Fruit fly (Drosophila melanogaster): ENCODE measurements around the gene CG7632.

Gene CG7632

DNA sequence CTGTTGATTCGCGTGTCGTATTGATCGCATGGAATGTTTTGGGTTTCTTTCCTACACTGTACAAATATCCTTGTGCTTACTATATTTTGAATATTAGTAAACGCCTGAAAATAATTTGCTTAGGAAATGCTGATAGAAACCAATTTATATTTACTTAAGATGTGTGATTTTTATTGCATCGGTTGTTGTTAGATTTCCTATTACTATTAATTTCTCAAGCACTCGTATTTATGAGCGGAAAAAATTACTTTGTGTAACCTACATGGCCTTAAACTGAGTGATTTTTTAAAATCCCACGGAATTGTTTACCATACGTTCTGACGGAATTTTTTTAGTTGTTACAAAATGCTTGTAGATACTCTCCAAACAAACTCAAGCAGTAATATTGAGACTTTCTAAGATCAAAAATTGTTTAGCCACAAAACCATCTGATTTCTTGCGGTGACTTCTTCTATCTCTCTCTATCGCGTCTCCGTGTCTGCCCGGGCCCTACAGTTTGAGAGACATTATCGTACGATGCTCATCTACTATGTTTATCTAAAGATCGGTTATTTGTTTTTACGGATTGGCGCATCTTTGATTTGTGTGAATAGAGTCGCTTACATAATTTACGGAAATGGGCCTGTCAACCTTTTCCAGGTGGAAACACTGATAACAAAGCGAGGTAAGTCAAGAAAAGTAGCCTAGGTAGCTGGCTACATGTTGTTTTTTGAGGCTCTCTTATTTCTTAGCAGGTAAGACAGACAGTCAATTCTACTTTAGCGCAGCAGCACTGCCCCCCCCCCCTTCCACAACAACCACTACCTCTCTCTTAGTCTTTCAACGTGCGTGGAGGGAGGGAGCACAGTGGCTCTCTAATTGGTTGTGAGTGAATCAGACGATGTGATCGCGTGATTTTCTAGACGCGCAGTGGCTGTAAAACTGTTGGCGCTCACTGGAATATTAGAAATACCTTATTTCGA is 27.9 kb upstream of the CG7632 start (continued):
- TF ChIP-seq CG18476 (GFP tag; optimal IDR thresholded peaks at IDR 0.05) (peak; percentile 66), CG2199 (GFP tag; IDR thresholded peaks at IDR 0.05) (peak; percentile 45; the same call in 1 of the 3 replicates), CG13775 (GFP tag; optimal IDR thresholded peaks at IDR 0.05) (peak; percentile 75), mam (GFP tag; optimal IDR thresholded peaks at IDR 0.05) (peak; percentile 62), CG32772 (GFP tag; IDR thresholded peaks at IDR 0.05) (0 out of 2 replicates have a peak, but pooled peaks have one; percentile 11), CG32532 (GFP tag; IDR thresholded peaks at IDR 0.05) (peak; percentile 41; the same call in 1 of the 2 replicates), CG11560 (tag; IDR thresholded peaks at IDR 0.05) (no peak), ftz-f1 (GFP tag; optimal IDR thresholded peaks at IDR 0.05) (no peak), zfh2 (GFP tag; optimal IDR thresholded peaks at IDR 0.05) (peak; percentile 54), Ptx1 (GFP tag; IDR thresholded peaks at IDR 0.05) (peak; percentile 60), gem (tag; optimal IDR thresholded peaks at IDR 0.05) (peak; percentile 83), sna (GFP tag; IDR thresholded peaks at IDR 0.05; ENCODE audit: partially characterized antibody) (no peak), dmrt99B (tag; optimal IDR thresholded peaks at IDR 0.05) (peak; percentile 75), CG13287 (GFP tag; IDR thresholded peaks at IDR 0.05; ENCODE audit: partially characterized antibody) (peak; percentile 26; the same call in 1 of the 2 replicates), CG2116 (GFP tag; optimal IDR thresholded peaks at IDR 0.05) (peak; percentile 24), CG15011 (GFP tag; optimal IDR thresholded peaks at IDR 0.05) (peak; percentile 43), Doc2 (GFP tag; IDR thresholded peaks at IDR 0.05) (no peak), kay (GFP tag; optimal IDR thresholded peaks at IDR 0.05) (peak; percentile 53), sr (GFP tag; IDR thresholded peaks at IDR 0.05) (no peak), nom (GFP tag; optimal IDR thresholded peaks at IDR 0.05) (no peak), CG17568 (GFP tag; optimal IDR thresholded peaks at IDR 0.05) (no peak), CG30020 (tag; optimal IDR thresholded peaks at IDR 0.05) (peak; percentile 21), CG17385 (GFP tag; optimal IDR thresholded peaks at IDR 0.05) (peak; percentile 63), CG4820 (GFP tag; optimal IDR thresholded peaks at IDR 0.05) (peak; percentile 40), CG9609 (GFP tag; optimal IDR thresholded peaks at IDR 0.05) (peak; percentile 40), en (GFP tag; optimal IDR thresholded peaks at IDR 0.05) (peak; percentile 38), CG8359 (GFP tag; optimal IDR thresholded peaks at IDR 0.05; ENCODE audit: borderline replicate concordance) (peak; percentile 29), Jarid2 (GFP tag; optimal IDR thresholded peaks at IDR 0.05) (peak; percentile 4), HmgD (GFP tag; optimal IDR thresholded peaks at IDR 0.05) (peak; percentile 10), D19A (tag; optimal IDR thresholded peaks at IDR 0.05) (peak; percentile 53), Bgb (GFP tag; IDR thresholded peaks at IDR 0.05; ENCODE audit: partially characterized antibody) (peak; percentile 29; the same call in 1 of the 2 replicates), Atf-2 (GFP tag; optimal IDR thresholded peaks at IDR 0.05) (peak; percentile 65), CG12744 (GFP tag; optimal IDR thresholded peaks at IDR 0.05) (no peak), nmo (GFP tag; optimal IDR thresholded peaks at IDR 0.05) (peak; percentile 82), CG11504 (tag; optimal IDR thresholded peaks at IDR 0.05) (peak; percentile 82), Ravus (GFP tag; IDR thresholded peaks at IDR 0.05) (no peak), az2 (GFP tag; optimal IDR thresholded peaks at IDR 0.05) (peak; percentile 75), eve (GFP tag; optimal IDR thresholded peaks at IDR 0.05) (peak in 1 of 2 experiments; percentile 92), CTCF (GFP tag; optimal IDR thresholded peaks at IDR 0.05) (peak; percentile 2), CG10959 (GFP tag; IDR thresholded peaks at IDR 0.05) (no peak; the same call in 1 of the 2 replicates), CG4707 (GFP tag; optimal IDR thresholded peaks at IDR 0.05) (peak; percentile 11), CG2875 (GFP tag; optimal IDR thresholded peaks at IDR 0.05) (no peak), knrl (GFP tag; IDR thresholded peaks at IDR 0.05; ENCODE audit: partially characterized antibody) (no peak; the same call in 2 of the 3 replicates), CG18764 (GFP tag; optimal IDR thresholded peaks at IDR 0.05) (no peak), org-1 (GFP tag; optimal IDR thresholded peaks at IDR 0.05) (peak; percentile 41), CG17612 (GFP tag; IDR thresholded peaks at IDR 0.05) (no peak), CG3407 (GFP tag; optimal IDR thresholded peaks at IDR 0.05) (no peak), CG6765 (GFP tag; optimal IDR thresholded peaks at IDR 0.05) (no peak)
